Worm (Caenorhabditis elegans) whole organism, L3 larva: Measurements from ENCODE around the gene Y45G5AL.1.

Experiments
- R02D3.7 ChIP-seq: fragments of 150-350 bp; optimal IDR thresholded peaks from 2 replicates; lab custom pipeline; 2014; ENCODE audit warnings: missing biosample characterization, missing genetic modification characterization
- ZK546.5 ChIP-seq: sonication (generic microtip); optimal IDR thresholded peaks from 2 replicates; lab custom pipeline; 2017; ENCODE audit warnings: missing biosample characterization, missing genetic modification characterization
- aly-2 ChIP-seq: fragments of 150-350 bp; optimal IDR thresholded peaks from 2 replicates; lab custom pipeline; 2014; ENCODE audit warnings: missing biosample characterization, missing genetic modification characterization
- ama-1 ChIP-seq: fragments of 150-350 bp; optimal IDR thresholded peaks from 2 replicates; lab custom pipeline; 2018
- ceh-16 ChIP-seq: sonication (generic microtip); optimal IDR thresholded peaks from 2 replicates; lab custom pipeline; 2017; ENCODE audit warnings: missing biosample characterization, missing genetic modification characterization
- ceh-28 ChIP-seq: fragments of 150-350 bp; optimal IDR thresholded peaks from 2 replicates; lab custom pipeline; 2014; ENCODE audit warnings: missing biosample characterization, missing genetic modification reagents, missing genetic modification characterization
- ceh-82 ChIP-seq: fragments of 150-350 bp; optimal IDR thresholded peaks from 2 replicates; lab custom pipeline; 2014; ENCODE audit warnings: missing biosample characterization, missing genetic modification characterization
- ceh-9 ChIP-seq: sonication (generic microtip); optimal IDR thresholded peaks from 2 replicates; lab custom pipeline; 2018; ENCODE audit warnings: missing biosample characterization, missing genetic modification characterization
- daf-12 ChIP-seq: fragments of 150-350 bp; optimal IDR thresholded peaks from 2 replicates; lab custom pipeline; 2014; ENCODE audit warnings: missing biosample characterization, missing genetic modification reagents, missing genetic modification characterization
- egl-27 ChIP-seq: sonication (generic microtip); optimal IDR thresholded peaks from 4 replicates; lab custom pipeline; 2017; ENCODE audit warnings: missing biosample characterization, missing genetic modification reagents, missing genetic modification characterization
- egl-5 ChIP-seq: fragments of 150-350 bp; optimal IDR thresholded peaks from 2 replicates; lab custom pipeline; 2017; ENCODE audit warnings: missing biosample characterization, missing genetic modification reagents, missing genetic modification characterization, inconsistent platforms
- elt-2 ChIP-seq: sonication (generic microtip); optimal IDR thresholded peaks from 2 replicates; lab custom pipeline; 2016; ENCODE audit warnings: missing genetic modification reagents, mild to moderate bottlenecking, missing genetic modification characterization, missing compliant biosample characterization
- elt-3 ChIP-seq, 3 experiments: fragments of 150-350 bp in 1 of 3; sonication (generic microtip) in 2 of 3; optimal IDR thresholded peaks; 2 replicates in 2 of 3; 4 replicates in 1 of 3; lab custom pipeline; 2014 to 2017; ENCODE audit warnings: missing biosample characterization in 3 of 3, missing genetic modification characterization in 3 of 3
- eor-1 ChIP-seq, 2 experiments: fragments of 150-350 bp; optimal IDR thresholded peaks; 2 replicates each; lab custom pipeline; 2014 to 2018; ENCODE audit warnings: missing biosample characterization in 2 of 2, missing genetic modification characterization in 2 of 2
- fkh-10 ChIP-seq: sonication (generic microtip); optimal IDR thresholded peaks from 2 replicates; lab custom pipeline; 2017; ENCODE audit warnings: missing biosample characterization, missing genetic modification reagents, missing genetic modification characterization
- fkh-2 ChIP-seq: fragments of 150-350 bp; optimal IDR thresholded peaks from 2 replicates; lab custom pipeline; 2014; ENCODE audit warnings: missing biosample characterization, missing genetic modification reagents, missing genetic modification characterization
- fos-1 ChIP-seq: fragments of 150-350 bp; optimal IDR thresholded peaks from 2 replicates; lab custom pipeline; 2014; ENCODE audit warnings: missing biosample characterization, missing genetic modification characterization
- hmg-11 ChIP-seq: sonication (generic microtip); optimal IDR thresholded peaks from 2 replicates; lab custom pipeline; 2016; ENCODE audit warnings: missing genetic modification characterization, missing compliant biosample characterization
- jun-1 ChIP-seq: fragments of 150-350 bp; optimal IDR thresholded peaks from 2 replicates; lab custom pipeline; 2014; ENCODE audit warnings: missing biosample characterization, missing genetic modification reagents, missing genetic modification characterization
- lin-15B ChIP-seq: fragments of 150-350 bp; optimal IDR thresholded peaks from 2 replicates; lab custom pipeline; 2014; ENCODE audit warnings: missing biosample characterization, missing genetic modification characterization
- lin-39 ChIP-seq: fragments of 150-350 bp; optimal IDR thresholded peaks from 2 replicates; lab custom pipeline; 2018; ENCODE audit warnings: missing biosample characterization, missing genetic modification reagents, missing genetic modification characterization
- lsy-12 ChIP-seq: sonication (generic microtip); optimal IDR thresholded peaks from 2 replicates; lab custom pipeline; 2016; ENCODE audit warnings: mild to moderate bottlenecking, missing genetic modification characterization, missing compliant biosample characterization
- mdl-1 ChIP-seq: fragments of 150-350 bp; optimal IDR thresholded peaks from 2 replicates; lab custom pipeline; 2014; ENCODE audit warnings: missing biosample characterization, missing genetic modification characterization
- mml-1 ChIP-seq: fragments of 150-350 bp; sonication (generic microtip); optimal IDR thresholded peaks from 3 replicates; lab custom pipeline; 2014; ENCODE audit warnings: missing biosample characterization, missing genetic modification characterization
- nhr-11 ChIP-seq: fragments of 150-350 bp; optimal IDR thresholded peaks from 2 replicates; lab custom pipeline; 2014; ENCODE audit warnings: missing biosample characterization, missing genetic modification characterization
- nhr-23 ChIP-seq: fragments of 150-350 bp; optimal IDR thresholded peaks from 2 replicates; lab custom pipeline; 2014; ENCODE audit warnings: missing biosample characterization, missing genetic modification reagents, missing genetic modification characterization
- nhr-237 ChIP-seq: fragments of 150-350 bp; optimal IDR thresholded peaks from 2 replicates; lab custom pipeline; 2014; ENCODE audit warnings: missing biosample characterization, missing genetic modification characterization
- nhr-25 ChIP-seq: sonication (generic microtip); optimal IDR thresholded peaks from 2 replicates; lab custom pipeline; 2017; ENCODE audit warnings: missing biosample characterization, missing genetic modification characterization
- nhr-43 ChIP-seq: sonication (generic microtip); optimal IDR thresholded peaks from 2 replicates; lab custom pipeline; 2016; ENCODE audit warnings: mild to moderate bottlenecking, missing genetic modification characterization, missing compliant biosample characterization; ENCODE audit not compliant: poor library complexity, severe bottlenecking
- nhr-67 ChIP-seq: fragments of 150-350 bp; optimal IDR thresholded peaks from 2 replicates; lab custom pipeline; 2014; ENCODE audit warnings: missing biosample characterization, missing genetic modification characterization
- nhr-76 ChIP-seq: fragments of 150-350 bp; sonication (generic microtip); optimal IDR thresholded peaks from 5 replicates; lab custom pipeline; 2014; ENCODE audit warnings: missing biosample characterization, missing genetic modification characterization
- nhr-77 ChIP-seq: fragments of 150-350 bp; optimal IDR thresholded peaks from 2 replicates; lab custom pipeline; 2014; ENCODE audit warnings: missing biosample characterization, missing genetic modification characterization
- pha-4 ChIP-seq: fragments of 150-350 bp; optimal IDR thresholded peaks from 2 replicates; lab custom pipeline; 2014; ENCODE audit warnings: missing biosample characterization, missing genetic modification reagents, missing genetic modification characterization
- pqm-1 ChIP-seq: fragments of 150-350 bp; optimal IDR thresholded peaks from 2 replicates; lab custom pipeline; 2017; ENCODE audit warnings: missing biosample characterization, missing genetic modification characterization, inconsistent platforms
- skn-1 ChIP-seq: fragments of 150-350 bp; optimal IDR thresholded peaks from 2 replicates; lab custom pipeline; 2014; ENCODE audit warnings: missing biosample characterization, missing genetic modification characterization
- tbx-2 ChIP-seq: sonication (generic microtip); optimal IDR thresholded peaks from 2 replicates; lab custom pipeline; 2016; ENCODE audit warnings: mild to moderate bottlenecking, missing genetic modification characterization, missing compliant biosample characterization
- unc-39 ChIP-seq: sonication (generic microtip); optimal IDR thresholded peaks from 4 replicates; lab custom pipeline; 2017; ENCODE audit warnings: missing biosample characterization, missing genetic modification characterization
- unc-62 ChIP-seq: fragments of 150-350 bp; sonication (generic microtip); optimal IDR thresholded peaks from 4 replicates; lab custom pipeline; 2014; ENCODE audit warnings: missing biosample characterization, missing genetic modification reagents, missing genetic modification characterization
- zag-1 ChIP-seq: fragments of 150-350 bp; optimal IDR thresholded peaks from 2 replicates; lab custom pipeline; 2014; ENCODE audit warnings: missing biosample characterization, missing genetic modification characterization
- ztf-11 ChIP-seq: fragments of 150-350 bp; optimal IDR thresholded peaks from 2 replicates; lab custom pipeline; 2014; ENCODE audit warnings: missing biosample characterization, missing genetic modification characterization

Y45G5AL.1 gene

ce11 chrV:4122415-4122814, 21.9 kb upstream of the Y45G5AL.1 start, which contains the start of gene phat-5:
phat-5 (minus strand) TSS chrV:4122515.
- TF ChIP-seq fos-1 (tag; lab: Kevin White, UChicago) = no peak
- TF ChIP-seq nhr-23 (tag; lab: Kevin White, UChicago) = no peak
- TF ChIP-seq jun-1 (tag; lab: Kevin White, UChicago) = no peak
- TF ChIP-seq eor-1 (tag; optimal IDR thresholded peaks at IDR 0.05; lab: Kevin White, UChicago) = no peak
- TF ChIP-seq ztf-11 (tag; lab: Kevin White, UChicago) = no peak
- no peak for TF ChIP-seq ceh-16 (tag; lab: Kevin White, UChicago)
- TF ChIP-seq zag-1 = no peak
- TF ChIP-seq egl-5 (tag; lab: Kevin White, UChicago) = no peak
- no peak for TF ChIP-seq nhr-11 (tag; lab: Kevin White, UChicago)
- no peak for TF ChIP-seq nhr-67
- no peak for TF ChIP-seq lin-15B (tag; lab: Kevin White, UChicago)
- no peak for TF ChIP-seq ceh-28
- TF ChIP-seq mml-1 = no peak
- TF ChIP-seq elt-3 (tag; optimal IDR thresholded peaks at IDR 0.05; lab: Kevin White, UChicago) = no peak
- no peak for TF ChIP-seq nhr-76
- no peak for TF ChIP-seq lin-39
- TF ChIP-seq unc-39 (tag; lab: Kevin White, UChicago) = no peak

ce11 chrV:4125552-4126084, 18.7 kb upstream of the Y45G5AL.1 start, which contains the start of gene T05B4.12:
T05B4.12 (minus strand) TSS chrV:4126034.
- TF ChIP-seq nhr-237 (tag; lab: Kevin White, UChicago) = no peak
- no peak for TF ChIP-seq egl-5 (tag; lab: Kevin White, UChicago)
- no peak for TF ChIP-seq unc-39 (tag; lab: Kevin White, UChicago)
- TF ChIP-seq nhr-11 (tag; lab: Kevin White, UChicago) = no peak
- TF ChIP-seq unc-62 (GFP tag; lab: Kevin White, UChicago) = no peak
- no peak for TF ChIP-seq jun-1 (tag; lab: Kevin White, UChicago)
- TF ChIP-seq elt-3 (tag; optimal IDR thresholded peaks at IDR 0.05; lab: Kevin White, UChicago) = no peak
- TF ChIP-seq pha-4 (tag; lab: Kevin White, UChicago) = no peak

ce11 chrV:4127435-4127834, 16.9 kb upstream of the Y45G5AL.1 start, which contains the start of gene T05B4.13:
T05B4.13 (minus strand) TSS chrV:4127535.
- TF ChIP-seq lin-15B (tag; lab: Kevin White, UChicago) (no peak), lin-39 (no peak), tbx-2 (tag; lab: Kevin White, UChicago) (no peak), ztf-11 (tag; lab: Kevin White, UChicago) (no peak), ceh-9 (no peak), nhr-76 (no peak), nhr-67 (no peak), mdl-1 (tag; lab: Kevin White, UChicago) (no peak), zag-1 (no peak), aly-2 (no peak), hmg-11 (tag; lab: Kevin White, UChicago) (no peak), nhr-77 (tag; lab: Kevin White, UChicago) (no peak), egl-27 (no peak), daf-12 (no peak)
- TF ChIP-seq, all 47 proteins: peak for 0

- TF ChIP-seq lin-39 = no peak
- no peak for TF ChIP-seq jun-1 (tag; lab: Kevin White, UChicago)
- TF ChIP-seq ztf-11 (tag; lab: Kevin White, UChicago) = no peak
- no peak for TF ChIP-seq unc-62 (GFP tag; lab: Kevin White, UChicago)
- no peak for TF ChIP-seq elt-2
- TF ChIP-seq ceh-82 (tag; lab: Kevin White, UChicago) = no peak
- TF ChIP-seq nhr-76 = no peak
- no peak for TF ChIP-seq fos-1 (tag; lab: Kevin White, UChicago)
- no peak for TF ChIP-seq pha-4 (tag; lab: Kevin White, UChicago)
- TF ChIP-seq mml-1 = no peak
Measured at ce11 chrV:4129604-4130003, 14.7 kb upstream of the Y45G5AL.1 start, which contains the start of gene phat-4. phat-4 (plus strand) TSS chrV:4129904.

- TF ChIP-seq unc-39 (tag; lab: Kevin White, UChicago) = no peak
- TF ChIP-seq pha-4 (tag; lab: Kevin White, UChicago) = peak; percentile 98
- peak; percentile 53 for TF ChIP-seq lin-39
- TF ChIP-seq ZK546.5 (tag; lab: Kevin White, UChicago) = no peak
- no peak for TF ChIP-seq fos-1 (tag; lab: Kevin White, UChicago)
- TF ChIP-seq egl-5 (tag; lab: Kevin White, UChicago) = peak; percentile 65
- TF ChIP-seq ceh-28 = peak; percentile 73
- no peak for TF ChIP-seq lsy-12 (tag; lab: Kevin White, UChicago)
- TF ChIP-seq aly-2 = no peak
- peak; percentile 28 for TF ChIP-seq mdl-1 (tag; lab: Kevin White, UChicago)
- no peak for TF ChIP-seq zag-1
- TF ChIP-seq nhr-76 = no peak
- no peak for TF ChIP-seq ceh-82 (tag; lab: Kevin White, UChicago)
- TF ChIP-seq nhr-11 (tag; lab: Kevin White, UChicago) = no peak
- TF ChIP-seq elt-2 = peak; percentile 82
- TF ChIP-seq ceh-16 (tag; lab: Kevin White, UChicago) = no peak
- no peak for TF ChIP-seq tbx-2 (tag; lab: Kevin White, UChicago)
- TF ChIP-seq R02D3.7 (tag; lab: Kevin White, UChicago) = no peak
- TF ChIP-seq skn-1 = peak; percentile 84
- TF ChIP-seq fkh-10 = no peak
- TF ChIP-seq nhr-25 (tag; lab: Kevin White, UChicago) = peak; percentile 77
- TF ChIP-seq elt-3 (tag; optimal IDR thresholded peaks at IDR 0.05; lab: Kevin White, UChicago) = peak in 1 of 3 experiments; percentile 42
- no peak for TF ChIP-seq unc-62 (GFP tag; lab: Kevin White, UChicago)
- peak; percentile 26 for TF ChIP-seq ama-1 (lab: Kevin White, UChicago)
- TF ChIP-seq nhr-43 (tag; lab: Kevin White, UChicago) = peak; percentile 81
- TF ChIP-seq nhr-23 (tag; lab: Kevin White, UChicago) = peak; percentile 67
- no peak for TF ChIP-seq fkh-2
- peak; percentile 74 for TF ChIP-seq pqm-1 (tag; lab: Kevin White, UChicago)
- TF ChIP-seq nhr-67 = no peak
Measured at ce11 chrV:4131471-4131939, 12.8 kb upstream of the Y45G5AL.1 start, which contains the start of gene nhr-57. nhr-57 (plus strand) TSS chrV:4131889.
